Fruit fly (Drosophila melanogaster) whole organism, prepupa: ENCODE results near the gene CG14853.

ENCODE experiments used
- Blimp-1 ChIP-seq: fragments of 200-800 bp; sonication (Bioruptor generic); optimal IDR thresholded peaks from 3 replicates; lab custom pipeline; 2017; ENCODE audit warnings: missing biosample characterization, missing genetic modification characterization, mild to moderate bottlenecking, moderate library complexity, missing genetic modification reagents
- CG10669 ChIP-seq: fragments of 200-800 bp; sonication (Bioruptor generic); optimal IDR thresholded peaks from 3 replicates; lab custom pipeline; 2018; ENCODE audit warnings: missing biosample characterization, mild to moderate bottlenecking, missing genetic modification characterization, moderate library complexity
- CG11294 ChIP-seq: fragments of 200-800 bp; sonication (Bioruptor generic); IDR thresholded peaks from 2 replicates; pipeline ENCODE4 v1.3.6; 2022; ENCODE audit warnings: missing biosample characterization, missing genetic modification characterization
- CG11762 ChIP-seq: fragments of 200-800 bp; sonication (Bioruptor generic); optimal IDR thresholded peaks from 3 replicates; lab custom pipeline; 2016; ENCODE audit warnings: missing biosample characterization, missing genetic modification characterization; ENCODE audit not compliant: insufficient read depth
- CG11902 ChIP-seq: fragments of 200-800 bp; sonication (Bioruptor generic); optimal IDR thresholded peaks from 3 replicates; lab custom pipeline; 2016; ENCODE audit warnings: missing biosample characterization, missing genetic modification characterization
- CG15336 ChIP-seq: fragments of 200-800 bp; sonication (Bioruptor generic); IDR thresholded peaks from 2 replicates; pipeline ENCODE4 v1.3.6; 2022; ENCODE audit warnings: missing biosample characterization, missing genetic modification characterization
- CG16779 ChIP-seq: fragments of 200-800 bp; sonication (Bioruptor generic); optimal IDR thresholded peaks from 3 replicates; lab custom pipeline; 2017; ENCODE audit warnings: missing biosample characterization, mild to moderate bottlenecking, missing genetic modification characterization
- CG3032 ChIP-seq: fragments of 200-800 bp; optimal IDR thresholded peaks from 2 replicates; lab custom pipeline; 2019; ENCODE audit warnings: missing biosample characterization, mild to moderate bottlenecking, missing genetic modification characterization, moderate library complexity
- CG31627 ChIP-seq: fragments of 200-800 bp; sonication (Bioruptor generic); optimal IDR thresholded peaks from 3 replicates; lab custom pipeline; 2016; ENCODE audit warnings: missing biosample characterization, missing genetic modification characterization
- CG32006 ChIP-seq: fragments of 200-800 bp; sonication (Bioruptor generic); optimal IDR thresholded peaks from 3 replicates; lab custom pipeline; 2017; ENCODE audit warnings: missing biosample characterization, mild to moderate bottlenecking, missing genetic modification characterization
- CG34406 ChIP-seq: fragments of 200-800 bp; sonication (Bioruptor generic); optimal IDR thresholded peaks from 3 replicates; lab custom pipeline; 2016; ENCODE audit warnings: missing biosample characterization, missing genetic modification characterization
- CG3919 ChIP-seq: fragments of 200-800 bp; sonication (Bioruptor generic); optimal IDR thresholded peaks from 3 replicates; lab custom pipeline; 2016; ENCODE audit warnings: missing biosample characterization, missing genetic modification characterization
- CG4318 ChIP-seq: fragments of 200-800 bp; sonication (Bioruptor generic); optimal IDR thresholded peaks from 3 replicates; lab custom pipeline; 2017; ENCODE audit warnings: missing biosample characterization, mild to moderate bottlenecking, missing genetic modification characterization
- CG6276 ChIP-seq: fragments of 200-800 bp; sonication (Bioruptor generic); optimal IDR thresholded peaks from 2 replicates; lab custom pipeline; 2017; ENCODE audit warnings: missing biosample characterization, mild to moderate bottlenecking, missing genetic modification characterization
- CG6792 ChIP-seq: fragments of 200-800 bp; sonication (Bioruptor generic); optimal IDR thresholded peaks from 3 replicates; lab custom pipeline; 2016; ENCODE audit warnings: missing biosample characterization, missing genetic modification characterization
- CG6808 ChIP-seq: fragments of 200-800 bp; sonication (Bioruptor generic); optimal IDR thresholded peaks from 3 replicates; lab custom pipeline; 2017; ENCODE audit warnings: missing biosample characterization, missing genetic modification characterization, mild to moderate bottlenecking, moderate library complexity, missing genetic modification reagents
- CG6854 ChIP-seq: fragments of 200-800 bp; sonication (Bioruptor generic); optimal IDR thresholded peaks from 2 replicates; lab custom pipeline; 2017; ENCODE audit warnings: missing biosample characterization, mild to moderate bottlenecking, missing genetic modification characterization
- CG7368 ChIP-seq: fragments of 200-800 bp; sonication (Bioruptor generic); optimal IDR thresholded peaks from 3 replicates; lab custom pipeline; 2016; ENCODE audit warnings: missing biosample characterization, missing genetic modification characterization
- CG8119 ChIP-seq: fragments of 200-800 bp; sonication (Bioruptor generic); IDR thresholded peaks from 3 replicates; pipeline ENCODE4 v1.3.6; 2022; ENCODE audit warnings: missing biosample characterization, missing genetic modification characterization
- CG8632 ChIP-seq: fragments of 200-800 bp; sonication (Bioruptor generic); optimal IDR thresholded peaks from 3 replicates; lab custom pipeline; 2016; ENCODE audit warnings: missing biosample characterization, missing genetic modification characterization
- CG9139 ChIP-seq: fragments of 200-800 bp; sonication (Bioruptor generic); optimal IDR thresholded peaks from 3 replicates; lab custom pipeline; 2017; ENCODE audit warnings: missing biosample characterization, mild to moderate bottlenecking, missing genetic modification characterization
- Eip78C ChIP-seq: fragments of 200-800 bp; sonication (Bioruptor generic); peaks from one replicate; lab custom pipeline; 2016; ENCODE audit warnings: missing biosample characterization, missing genetic modification characterization
- Ets21C ChIP-seq: fragments of 200-800 bp; sonication (Bioruptor generic); optimal IDR thresholded peaks from 3 replicates; lab custom pipeline; 2016; ENCODE audit warnings: missing biosample characterization, missing genetic modification characterization
- Ets96B ChIP-seq: fragments of 200-800 bp; optimal IDR thresholded peaks from 2 replicates; lab custom pipeline; 2019; ENCODE audit warnings: missing biosample characterization, mild to moderate bottlenecking, missing genetic modification characterization, moderate library complexity
- Hr38 ChIP-seq: sonication (Bioruptor generic); optimal IDR thresholded peaks from 2 replicates; lab custom pipeline; 2016; ENCODE audit warnings: missing biosample characterization, missing genetic modification characterization
- Hr39 ChIP-seq: fragments of 200-800 bp; sonication (Bioruptor generic); optimal IDR thresholded peaks from 2 replicates; lab custom pipeline; 2016; ENCODE audit warnings: missing biosample characterization, missing genetic modification characterization
- Hr4 ChIP-seq: fragments of 200-800 bp; sonication (Bioruptor generic); optimal IDR thresholded peaks from 3 replicates; lab custom pipeline; 2016; ENCODE audit warnings: missing biosample characterization, missing genetic modification characterization
- Lpt ChIP-seq: fragments of 200-800 bp; sonication (Bioruptor generic); optimal IDR thresholded peaks from 3 replicates; lab custom pipeline; 2016; ENCODE audit warnings: missing biosample characterization, missing genetic modification characterization
- Met ChIP-seq: fragments of 200-800 bp; sonication (Bioruptor generic); optimal IDR thresholded peaks from 3 replicates; lab custom pipeline; 2016; ENCODE audit warnings: missing biosample characterization, missing genetic modification characterization
- OdsH ChIP-seq: fragments of 200-800 bp; sonication (Bioruptor generic); optimal IDR thresholded peaks from 3 replicates; lab custom pipeline; 2016; ENCODE audit warnings: missing biosample characterization, missing genetic modification characterization
- Sox14 ChIP-seq: fragments of 200-800 bp; sonication (Bioruptor generic); optimal IDR thresholded peaks from 3 replicates; lab custom pipeline; 2016; ENCODE audit warnings: missing biosample characterization, missing genetic modification characterization
- Sox15 ChIP-seq: fragments of 200-800 bp; sonication (Bioruptor generic); optimal IDR thresholded peaks from 3 replicates; lab custom pipeline; 2016; ENCODE audit warnings: missing biosample characterization, missing genetic modification characterization
- cyc ChIP-seq: fragments of 200-800 bp; sonication (Bioruptor generic); optimal IDR thresholded peaks from 3 replicates; lab custom pipeline; 2016; ENCODE audit warnings: missing biosample characterization, missing genetic modification characterization
- dac ChIP-seq: fragments of 200-800 bp; sonication (Bioruptor generic); optimal IDR thresholded peaks from 2 replicates; lab custom pipeline; 2017; ENCODE audit warnings: missing biosample characterization, mild to moderate bottlenecking, missing genetic modification characterization
- dsx ChIP-seq: fragments of 200-800 bp; optimal IDR thresholded peaks from 3 replicates; lab custom pipeline; 2019; ENCODE audit warnings: missing biosample characterization, mild to moderate bottlenecking, missing genetic modification characterization, moderate library complexity; ENCODE audit not compliant: poor library complexity, severe bottlenecking
- esn ChIP-seq: fragments of 200-800 bp; sonication (Bioruptor generic); optimal IDR thresholded peaks from 2 replicates; lab custom pipeline; 2016; ENCODE audit warnings: missing biosample characterization, mild to moderate bottlenecking, missing genetic modification characterization, moderate library complexity
- fd59A ChIP-seq: fragments of 200-800 bp; sonication (Bioruptor generic); optimal IDR thresholded peaks from 2 replicates; lab custom pipeline; 2017; ENCODE audit warnings: missing biosample characterization, mild to moderate bottlenecking, missing genetic modification characterization, missing genetic modification reagents
- fd85E ChIP-seq: fragments of 200-800 bp; sonication (Bioruptor generic); optimal IDR thresholded peaks from 3 replicates; lab custom pipeline; 2016; ENCODE audit warnings: missing biosample characterization, missing genetic modification characterization
- fkh ChIP-seq: fragments of 200-800 bp; sonication (Bioruptor generic); optimal IDR thresholded peaks from 3 replicates; lab custom pipeline; 2017; ENCODE audit warnings: missing biosample characterization, mild to moderate bottlenecking, missing genetic modification characterization, moderate library complexity
- net ChIP-seq: fragments of 200-800 bp; sonication (Bioruptor generic); optimal IDR thresholded peaks from 3 replicates; lab custom pipeline; 2016; ENCODE audit warnings: missing biosample characterization, missing genetic modification characterization
- pdm3 ChIP-seq: fragments of 200-800 bp; sonication (Bioruptor generic); optimal IDR thresholded peaks from 3 replicates; lab custom pipeline; 2016; ENCODE audit warnings: missing biosample characterization, missing genetic modification characterization
- salr ChIP-seq, 2 experiments: fragments of 200-800 bp; sonication (Bioruptor generic); optimal IDR thresholded peaks; 3 replicates each; lab custom pipeline; 2016 to 2018; ENCODE audit warnings: missing biosample characterization in 2 of 2, missing genetic modification characterization in 2 of 2, mild to moderate bottlenecking in 1 of 2
- ss ChIP-seq, 2 experiments: fragments of 200-800 bp; sonication (Bioruptor generic); optimal IDR thresholded peaks; 2 replicates in 1 of 2; 3 replicates in 1 of 2; lab custom pipeline; 2017 to 2018; ENCODE audit warnings: mild to moderate bottlenecking in 2 of 2, missing biosample characterization in 2 of 2, missing genetic modification characterization in 2 of 2, moderate library complexity in 1 of 2
- svp ChIP-seq: fragments of 200-800 bp; sonication (Bioruptor generic); peaks from one replicate; lab custom pipeline; 2016; ENCODE audit warnings: missing biosample characterization, missing genetic modification characterization
- topi ChIP-seq: fragments of 200-800 bp; sonication (Bioruptor generic); optimal IDR thresholded peaks from 3 replicates; lab custom pipeline; 2016; ENCODE audit warnings: missing biosample characterization, missing genetic modification characterization
- vri ChIP-seq: fragments of 200-800 bp; sonication (Bioruptor generic); optimal IDR thresholded peaks from 3 replicates; lab custom pipeline; 2016; ENCODE audit warnings: missing biosample characterization, mild to moderate bottlenecking, missing genetic modification characterization

Gene CG14853

DNA sequence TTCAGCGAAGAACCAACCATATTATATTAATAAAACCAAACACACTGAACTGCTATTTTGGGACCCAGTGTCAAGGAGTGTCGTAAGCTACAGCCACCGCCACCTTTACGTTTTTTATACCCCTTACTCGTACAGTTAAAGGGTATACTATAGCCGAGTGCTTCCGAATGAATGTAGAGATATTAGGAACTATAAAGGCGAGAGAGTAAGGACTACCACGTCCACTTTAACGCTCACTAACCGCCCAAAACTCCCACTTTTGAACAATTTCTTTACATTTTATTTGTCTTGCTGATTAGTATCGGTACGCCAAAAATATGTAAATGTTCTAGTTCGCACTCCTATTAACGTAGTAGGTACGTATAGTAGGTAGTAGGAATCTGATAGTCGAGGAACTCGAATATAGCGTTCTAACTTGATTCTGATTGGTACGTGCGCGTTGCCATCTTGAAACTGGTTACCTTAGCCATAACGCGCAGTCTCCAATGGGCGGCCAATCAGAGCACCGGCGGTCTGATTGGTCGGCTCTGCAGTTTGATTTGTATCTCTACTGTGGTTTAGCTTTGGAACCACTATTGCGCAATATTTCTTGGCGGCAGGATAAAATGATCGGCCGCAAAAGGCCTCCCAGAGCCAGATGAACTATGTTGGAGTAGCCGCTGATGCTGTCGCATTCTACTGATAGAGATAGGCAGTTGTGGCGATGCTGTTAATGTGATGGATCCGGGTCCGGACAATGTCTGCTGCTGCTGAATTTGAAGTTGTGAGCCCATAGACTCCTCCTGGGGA lies 46.7 kb downstream of the CG14853 start (continued):
- TF ChIP-seq svp (GFP tag; lab: Kevin White, UChicago) (peak; percentile 55), Ets21C (GFP tag; lab: Kevin White, UChicago) (no peak)

DNA sequence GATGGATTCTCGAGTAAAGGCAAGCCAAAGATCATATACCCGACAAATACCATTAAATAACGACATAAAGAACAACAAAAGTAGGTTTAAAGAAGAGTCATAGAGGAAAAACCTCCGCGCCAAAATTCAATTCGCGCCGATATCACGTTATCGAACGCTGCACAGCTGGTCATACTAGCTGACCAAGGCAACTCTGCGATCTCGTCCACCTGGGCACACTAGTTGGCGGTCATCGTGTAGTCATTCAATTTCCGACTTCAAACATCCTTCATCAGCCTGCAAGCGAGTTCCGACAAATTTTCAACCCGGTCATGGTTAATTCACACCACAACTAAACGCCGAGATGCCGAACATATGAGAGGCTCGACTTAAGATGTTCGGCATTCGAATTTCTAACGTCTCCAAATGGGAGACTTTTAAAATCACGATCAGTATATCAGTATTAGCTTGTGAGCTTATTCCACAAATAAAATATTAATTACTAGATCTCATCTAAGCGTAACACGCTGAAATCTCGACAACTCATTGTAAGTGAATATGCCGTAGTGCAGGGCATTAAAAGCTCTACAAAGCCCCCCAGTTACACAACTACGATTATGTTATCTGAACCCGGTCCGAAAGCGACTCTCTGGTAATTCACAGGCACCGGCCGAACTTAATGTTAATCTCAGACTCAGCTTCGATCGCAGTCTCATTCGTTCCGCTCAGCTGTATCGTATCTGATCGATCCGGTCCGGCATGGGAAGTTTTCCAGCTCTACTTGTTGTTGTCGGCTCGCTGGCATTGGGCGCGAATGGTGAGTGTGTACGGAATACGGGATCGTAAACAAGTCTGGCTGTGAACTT lies 47.5 kb downstream of the CG14853 start, which contains the start of gene CG3505:
TSS of gene CG3505 (plus strand) at position 688 of the 845 bp plus-strand sequence.
- TF ChIP-seq Met (GFP tag; lab: Kevin White, UChicago) (no peak), Sox14 (GFP tag; lab: Kevin White, UChicago) (peak; percentile 21), CG6792 (GFP tag; lab: Kevin White, UChicago) (peak; percentile 42), CG9139 (no peak), svp (GFP tag; lab: Kevin White, UChicago) (no peak), Ets21C (GFP tag; lab: Kevin White, UChicago) (no peak), Sox15 (GFP tag; lab: Kevin White, UChicago) (peak; percentile 16), CG3919 (GFP tag; lab: Kevin White, UChicago) (peak; percentile 24), cyc (GFP tag; lab: Kevin White, UChicago) (no peak), CG16779 (tag; lab: Kevin White, UChicago) (peak; percentile 21), net (no peak), CG32006 (GFP tag; lab: Kevin White, UChicago) (no peak), Hr39 (no peak), CG6854 (no peak), CG8119 (GFP tag; lab: Robert Waterston, UW) (peak; percentile 67), Blimp-1 (no peak), CG11902 (no peak), CG4318 (GFP tag; lab: Kevin White, UChicago) (no peak), CG3032 (tag; lab: Kevin White, UChicago) (peak; percentile 39), CG10669 (GFP tag; lab: Kevin White, UChicago) (peak; percentile 53), CG11762 (GFP tag; lab: Kevin White, UChicago) (peak; percentile 6), Hr4 (GFP tag; lab: Kevin White, UChicago) (no peak), vri (no peak), CG6808 (GFP tag; lab: Kevin White, UChicago) (peak; percentile 24), CG34406 (peak; percentile 20), Ets96B (tag; lab: Kevin White, UChicago) (peak; percentile 30), fd85E (GFP tag; lab: Kevin White, UChicago) (no peak), dac (GFP tag; lab: Kevin White, UChicago) (no peak), CG15336 (GFP tag; lab: Robert Waterston, UW) (peak; percentile 79), OdsH (no peak), Eip78C (peak; percentile 83), Lpt (GFP tag; lab: Kevin White, UChicago) (peak; percentile 4), pdm3 (GFP tag; lab: Kevin White, UChicago) (no peak), CG11294 (peak; percentile 41; the same call in 1 of the 2 replicates), CG6276 (GFP tag; lab: Kevin White, UChicago) (no peak), fkh (GFP tag; lab: Kevin White, UChicago) (no peak), topi (peak; percentile 20), fd59A (peak; percentile 6), ss (GFP tag; optimal IDR thresholded peaks at IDR 0.05; lab: Kevin White, UChicago) (peak in 1 of 2 experiments; percentile 61), esn (GFP tag; lab: Kevin White, UChicago) (peak; percentile 14), CG31627 (no peak), Hr38 (GFP tag; lab: Kevin White, UChicago) (no peak), salr (GFP tag; optimal IDR thresholded peaks at IDR 0.05; lab: Kevin White, UChicago) (no peak), CG8632 (GFP tag; lab: Kevin White, UChicago) (peak; percentile 28), dsx (peak; percentile 27), CG7368 (GFP tag; lab: Kevin White, UChicago) (peak; percentile 50)
